Fruit fly (Drosophila melanogaster): ENCODE measurements around the gene beta-Man.

DNA sequence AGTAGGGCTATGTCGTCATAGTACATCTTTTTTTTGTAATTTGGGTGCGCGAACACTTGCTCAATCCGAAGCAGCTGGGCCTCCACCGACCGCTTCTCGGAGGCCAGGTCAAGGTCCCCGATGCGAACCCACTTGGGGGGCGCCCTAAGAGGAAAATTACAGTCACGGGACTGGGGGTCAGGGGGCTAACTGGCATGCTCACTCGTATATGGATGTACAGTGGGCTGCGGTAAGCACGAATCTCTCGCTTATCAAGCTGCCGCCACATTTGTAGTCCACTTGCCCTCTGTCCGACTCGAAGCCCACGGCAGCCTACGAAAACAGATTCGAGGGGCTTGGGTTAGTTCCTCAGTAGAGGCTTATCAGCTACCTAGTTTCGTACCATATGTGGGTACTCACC is 44.8 kb downstream of the beta-Man start:
- TF ChIP-seq psq (optimal IDR thresholded peaks at IDR 0.05) = no peak
- TF ChIP-seq Sin3A (optimal IDR thresholded peaks at IDR 0.05) = no peak
- TF ChIP-seq h (optimal IDR thresholded peaks at IDR 0.05) = no peak

All from Kc167 (cell line).